Worm (Caenorhabditis elegans) whole organism, young adult: ENCODE measurements around the gene R09E12.9.

ENCODE experiments used
- B0019.2 ChIP-seq: fragments of 200-800 bp; sonication (Bioruptor generic); conservative IDR thresholded peaks from 2 replicates; pipeline ENCODE4 v1.3.6; 2022; ENCODE audit warnings: missing genetic modification reagents, missing genetic modification characterization, missing compliant biosample characterization
- B0035.1 ChIP-seq: sonication (generic microtip); optimal IDR thresholded peaks from 2 replicates; lab custom pipeline; 2016; ENCODE audit warnings: missing genetic modification characterization, mild to moderate bottlenecking, missing compliant biosample characterization, missing genotype, missing genetic modification reagents
- B0336.3 ChIP-seq: fragments of 200-800 bp; sonication (Bioruptor generic); IDR thresholded peaks from 2 replicates; pipeline ENCODE4 v1.3.6; 2022; ENCODE audit warnings: missing genetic modification characterization, missing compliant biosample characterization
- F10E7.11 ChIP-seq: sonication (generic microtip); optimal IDR thresholded peaks from 2 replicates; lab custom pipeline; 2017; ENCODE audit warnings: mild to moderate bottlenecking, missing genetic modification characterization, moderate library complexity, missing compliant biosample characterization
- F22D6.2 ChIP-seq: sonication (generic microtip); optimal IDR thresholded peaks from 2 replicates; lab custom pipeline; 2016; ENCODE audit warnings: mild to moderate bottlenecking, missing genetic modification characterization, missing compliant biosample characterization
- F33H1.4 ChIP-seq: fragments of 200-800 bp; sonication (Bioruptor generic); IDR thresholded peaks from 2 replicates; pipeline ENCODE4 v1.3.6; 2022; ENCODE audit warnings: missing genetic modification reagents, missing genetic modification characterization, missing compliant biosample characterization
- F49E8.2 ChIP-seq: sonication (generic microtip); optimal IDR thresholded peaks from 3 replicates; lab custom pipeline; 2017; ENCODE audit warnings: missing genetic modification characterization, mild to moderate bottlenecking, missing compliant biosample characterization, antibody characterized with exemption, moderate library complexity; ENCODE audit not compliant: insufficient read depth
- F55B11.4 ChIP-seq: sonication (generic microtip); optimal IDR thresholded peaks from 2 replicates; lab custom pipeline; 2016; ENCODE audit warnings: missing compliant biosample characterization, missing genetic modification characterization, borderline replicate concordance; ENCODE audit not compliant: insufficient read depth
- T26A5.8 ChIP-seq: sonication (generic microtip); optimal IDR thresholded peaks from 2 replicates; lab custom pipeline; 2016; ENCODE audit warnings: missing genetic modification characterization, missing compliant biosample characterization
- Y56A3A.18 ChIP-seq: fragments of 200-800 bp; sonication (Bioruptor generic); IDR thresholded peaks from 2 replicates; pipeline ENCODE4 v1.3.6; 2022; ENCODE audit warnings: missing genetic modification reagents, missing genetic modification characterization, missing compliant biosample characterization
- Y95B8A.8 ChIP-seq: fragments of 200-800 bp; sonication (Bioruptor generic); IDR thresholded peaks from 2 replicates; pipeline ENCODE4 v1.3.6; 2022; ENCODE audit warnings: missing genetic modification reagents, missing genetic modification characterization, missing compliant biosample characterization
- athp-1 ChIP-seq: sonication (generic microtip); optimal IDR thresholded peaks from 2 replicates; lab custom pipeline; 2017; ENCODE audit warnings: mild to moderate bottlenecking, missing genetic modification characterization, missing compliant biosample characterization
- ceh-27 ChIP-seq: fragments of 200-800 bp; sonication (Bioruptor generic); optimal IDR thresholded peaks from 2 replicates; lab custom pipeline; 2018; ENCODE audit warnings: mild to moderate bottlenecking, missing genetic modification characterization, moderate library complexity, missing compliant biosample characterization
- ceh-40 ChIP-seq: fragments of 200-800 bp; sonication (Bioruptor generic); IDR thresholded peaks from 2 replicates; pipeline ENCODE4 v1.3.6; 2022; ENCODE audit warnings: missing genetic modification characterization, missing compliant biosample characterization
- ceh-58 ChIP-seq: fragments of 200-800 bp; sonication (Bioruptor generic); IDR thresholded peaks from 2 replicates; pipeline ENCODE4 v1.3.6; 2022; ENCODE audit warnings: missing genetic modification characterization, missing compliant biosample characterization
- ceh-79 ChIP-seq: sonication (generic microtip); optimal IDR thresholded peaks from 2 replicates; lab custom pipeline; 2017; ENCODE audit warnings: mild to moderate bottlenecking, missing genetic modification characterization, missing compliant biosample characterization
- chd-7 ChIP-seq: sonication (generic microtip); optimal IDR thresholded peaks from 2 replicates; lab custom pipeline; 2016; ENCODE audit warnings: mild to moderate bottlenecking, missing genetic modification characterization, moderate library complexity, missing compliant biosample characterization
- egrh-3 ChIP-seq: fragments of 200-800 bp; sonication (Bioruptor generic); IDR thresholded peaks from 2 replicates; pipeline ENCODE4 v1.3.6; 2022; ENCODE audit warnings: missing genetic modification reagents, missing genetic modification characterization, missing compliant biosample characterization
- ekl-4 ChIP-seq: fragments of 200-800 bp; sonication (Bioruptor generic); IDR thresholded peaks from 2 replicates; pipeline ENCODE4 v1.3.6; 2022; ENCODE audit warnings: missing genetic modification reagents, missing genetic modification characterization, missing compliant biosample characterization
- fkh-3 ChIP-seq: sonication (generic microtip); optimal IDR thresholded peaks from 2 replicates; lab custom pipeline; 2016; ENCODE audit warnings: mild to moderate bottlenecking, missing genetic modification characterization, missing compliant biosample characterization
- gei-17 ChIP-seq: fragments of 200-800 bp; sonication (Bioruptor generic); optimal IDR thresholded peaks from 2 replicates; lab custom pipeline; 2018; ENCODE audit warnings: mild to moderate bottlenecking, missing genetic modification characterization, missing compliant biosample characterization
- hlh-12 ChIP-seq: sonication (generic microtip); optimal IDR thresholded peaks from 2 replicates; lab custom pipeline; 2016; ENCODE audit warnings: missing genetic modification characterization, missing compliant biosample characterization
- hlh-26 ChIP-seq: fragments of 200-800 bp; sonication (Bioruptor generic); conservative IDR thresholded peaks from 2 replicates; pipeline ENCODE4 v1.3.6; 2022; ENCODE audit warnings: missing genetic modification reagents, missing genetic modification characterization, missing compliant biosample characterization
- let-526 ChIP-seq: fragments of 200-800 bp; sonication (Bioruptor generic); IDR thresholded peaks from 2 replicates; pipeline ENCODE4 v1.3.6; 2022; ENCODE audit warnings: missing genetic modification reagents, missing genetic modification characterization, missing compliant biosample characterization
- lin-26 ChIP-seq: fragments of 200-800 bp; sonication (Bioruptor generic); IDR thresholded peaks from 2 replicates; pipeline ENCODE4 v1.3.6; 2022; ENCODE audit warnings: missing genetic modification reagents, missing genetic modification characterization, missing compliant biosample characterization
- lin-35 ChIP-seq, 3 experiments: fragments of 150-350 bp in 2 of 3; sonication (generic microtip) in 1 of 3; optimal IDR thresholded peaks; 2 replicates each; lab custom pipeline; 2014 to 2018; ENCODE audit warnings: missing biosample characterization in 3 of 3, missing genetic modification characterization in 3 of 3, missing genetic modification reagents in 3 of 3
- lsl-1 ChIP-seq: fragments of 200-800 bp; sonication (Bioruptor generic); optimal IDR thresholded peaks from 2 replicates; lab custom pipeline; 2018; ENCODE audit warnings: mild to moderate bottlenecking, missing genetic modification characterization, moderate library complexity, missing compliant biosample characterization
- lsy-27 ChIP-seq: sonication (generic microtip); optimal IDR thresholded peaks from 2 replicates; lab custom pipeline; 2017; ENCODE audit warnings: missing genetic modification characterization, mild to moderate bottlenecking, missing compliant biosample characterization, antibody characterized with exemption, missing genotype, borderline replicate concordance; ENCODE audit not compliant: insufficient read depth
- mcd-1 ChIP-seq: fragments of 200-800 bp; sonication (Bioruptor generic); IDR thresholded peaks from 2 replicates; pipeline ENCODE4 v1.3.6; 2022; ENCODE audit warnings: missing genetic modification reagents, missing genetic modification characterization, missing compliant biosample characterization
- nhr-120 ChIP-seq: fragments of 200-800 bp; sonication (Bioruptor generic); IDR thresholded peaks from 2 replicates; pipeline ENCODE4 v1.3.6; 2022; ENCODE audit warnings: missing genetic modification characterization, missing compliant biosample characterization
- nhr-80 ChIP-seq: sonication (generic microtip); optimal IDR thresholded peaks from 2 replicates; lab custom pipeline; 2016; ENCODE audit warnings: missing genetic modification characterization, missing compliant biosample characterization
- snpc-1.1 ChIP-seq: sonication (generic microtip); optimal IDR thresholded peaks from 2 replicates; lab custom pipeline; 2017; ENCODE audit warnings: missing genetic modification characterization, mild to moderate bottlenecking, missing compliant biosample characterization, antibody characterized with exemption, moderate library complexity, missing genotype, missing genetic modification reagents; ENCODE audit not compliant: insufficient read depth
- sptf-2 ChIP-seq: fragments of 200-800 bp; sonication (Bioruptor generic); optimal IDR thresholded peaks from 2 replicates; lab custom pipeline; 2018; ENCODE audit warnings: mild to moderate bottlenecking, missing genetic modification characterization, missing compliant biosample characterization
- tbp1 ChIP-seq: fragments of 200-800 bp; sonication (Bioruptor generic); optimal IDR thresholded peaks from 2 replicates; lab custom pipeline; 2018; ENCODE audit warnings: mild to moderate bottlenecking, missing genetic modification characterization, missing compliant biosample characterization
- xnd-1 ChIP-seq: sonication (generic microtip); optimal IDR thresholded peaks from 2 replicates; lab custom pipeline; 2016; ENCODE audit warnings: missing genotype, missing genetic modification reagents, missing genetic modification characterization, missing compliant biosample characterization
- ztf-26 ChIP-seq: sonication (generic microtip); optimal IDR thresholded peaks from 2 replicates; lab custom pipeline; 2017; ENCODE audit warnings: missing genetic modification characterization, missing compliant biosample characterization
- ztf-6 ChIP-seq: fragments of 200-800 bp; sonication (Bioruptor generic); IDR thresholded peaks from 2 replicates; pipeline ENCODE4 v1.3.6; 2022; ENCODE audit warnings: missing genetic modification reagents, missing genetic modification characterization, missing compliant biosample characterization

Gene R09E12.9

ce11 chrV:741820-742219 is 35.6 kb upstream of the R09E12.9 start, which contains the start of gene C05E4.7:
Gene C05E4.7, plus strand, starts transcription at chrV:742120.
- TF ChIP-seq egrh-3 (no peak), ekl-4 (GFP tag; lab: Robert Waterston, UW) (no peak), sptf-2 (GFP tag; lab: Kevin White, UChicago) (no peak), ceh-58 (GFP tag; lab: Robert Waterston, UW) (no peak), gei-17 (GFP tag; lab: Kevin White, UChicago) (no peak), lin-35 (GFP tag; optimal IDR thresholded peaks at IDR 0.05; lab: Kevin White, UChicago) (no peak), B0336.3 (no peak), B0035.1 (no peak), xnd-1 (tag; lab: Kevin White, UChicago) (no peak), F55B11.4 (tag; lab: Kevin White, UChicago) (no peak), mcd-1 (GFP tag; lab: Robert Waterston, UW) (no peak), Y95B8A.8 (GFP tag; lab: Robert Waterston, UW) (no peak), ztf-6 (GFP tag; lab: Robert Waterston, UW) (no peak)

ce11 chrV:743348-743747 is 34.1 kb upstream of the R09E12.9 start, which contains the start of gene str-134:
Gene str-134, plus strand, starts transcription at chrV:743648.
- no peak for TF ChIP-seq athp-1
- TF ChIP-seq F49E8.2 (tag; lab: Kevin White, UChicago) = no peak
- no peak for TF ChIP-seq snpc-1.1 (tag; lab: Kevin White, UChicago)
- no peak for TF ChIP-seq T26A5.8 (tag; lab: Kevin White, UChicago)
- no peak for TF ChIP-seq F55B11.4 (tag; lab: Kevin White, UChicago)
- no peak for TF ChIP-seq lsy-27 (tag; lab: Kevin White, UChicago)
- no peak for TF ChIP-seq tbp1 (GFP tag; lab: Kevin White, UChicago)
- no peak for TF ChIP-seq nhr-80 (tag; lab: Kevin White, UChicago)
- no peak for TF ChIP-seq ztf-26 (tag; lab: Kevin White, UChicago)

ce11 chrV:748044-748443 is 29.4 kb upstream of the R09E12.9 start, which contains the start of gene sri-4:
Gene sri-4, plus strand, starts transcription at chrV:748344.
- TF ChIP-seq F22D6.2 (tag; lab: Kevin White, UChicago) = no peak
- no peak for TF ChIP-seq ceh-40 (GFP tag; lab: Robert Waterston, UW)
- TF ChIP-seq ztf-26 (tag; lab: Kevin White, UChicago) = no peak
- TF ChIP-seq egrh-3 = no peak
- TF ChIP-seq F55B11.4 (tag; lab: Kevin White, UChicago) = no peak
- no peak for TF ChIP-seq nhr-120
- no peak for TF ChIP-seq let-526 (GFP tag; lab: Robert Waterston, UW)
- TF ChIP-seq chd-7 (tag; lab: Kevin White, UChicago) = no peak
- TF ChIP-seq F10E7.11 (tag; lab: Kevin White, UChicago) = no peak
- no peak for TF ChIP-seq B0019.2 (GFP tag; lab: Robert Waterston, UW)
- TF ChIP-seq ceh-79 (tag; lab: Kevin White, UChicago) = no peak
- no peak for TF ChIP-seq fkh-3 (tag; lab: Kevin White, UChicago)
- no peak for TF ChIP-seq lsl-1 (GFP tag; lab: Kevin White, UChicago)
- no peak for TF ChIP-seq tbp1 (GFP tag; lab: Kevin White, UChicago)
- TF ChIP-seq Y56A3A.18 (GFP tag; lab: Robert Waterston, UW) = no peak
- TF ChIP-seq hlh-26 = no peak
- no peak for TF ChIP-seq hlh-12
- no peak for TF ChIP-seq ceh-27 (GFP tag; lab: Kevin White, UChicago)
- TF ChIP-seq F33H1.4 (GFP tag; lab: Robert Waterston, UW) = no peak
- no peak for TF ChIP-seq lin-26 (GFP tag; lab: Robert Waterston, UW)
